Worm (Caenorhabditis elegans) whole organism, L3 larva: ENCODE measurements around the gene ska-3.

Source experiments
- ceh-16 ChIP-seq: sonication (generic microtip); optimal IDR thresholded peaks from 2 replicates; lab custom pipeline; 2017; ENCODE audit warnings: missing biosample characterization, missing genetic modification characterization
- egl-27 ChIP-seq: sonication (generic microtip); optimal IDR thresholded peaks from 4 replicates; lab custom pipeline; 2017; ENCODE audit warnings: missing biosample characterization, missing genetic modification reagents, missing genetic modification characterization
- eor-1 ChIP-seq, 2 experiments: fragments of 150-350 bp; optimal IDR thresholded peaks; 2 replicates each; lab custom pipeline; 2014 to 2018; ENCODE audit warnings: missing biosample characterization in 2 of 2, missing genetic modification characterization in 2 of 2
- tbx-2 ChIP-seq: sonication (generic microtip); optimal IDR thresholded peaks from 2 replicates; lab custom pipeline; 2016; ENCODE audit warnings: mild to moderate bottlenecking, missing genetic modification characterization, missing compliant biosample characterization

DNA sequence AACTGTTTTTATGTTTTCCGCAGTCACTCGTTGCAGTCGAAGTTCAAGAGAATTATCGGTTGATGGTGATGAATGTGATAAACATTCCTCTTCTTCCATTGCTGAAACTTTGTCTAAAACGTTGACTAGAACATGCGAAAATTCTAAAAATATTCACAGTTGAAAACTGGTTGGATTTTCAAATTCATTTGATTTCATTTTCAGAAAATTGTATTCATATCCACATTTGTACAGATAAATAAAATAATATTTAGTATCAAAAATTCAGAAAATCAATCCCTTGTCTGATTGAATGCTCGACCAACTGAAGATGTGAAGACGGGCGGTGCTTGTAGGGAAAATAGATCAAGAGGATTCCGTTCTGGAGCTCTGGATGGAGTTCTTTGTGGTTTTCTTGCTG, 1.0 kb downstream of the ska-3 start, which contains the start of gene F54E7.9:
- TF ChIP-seq ceh-16 (tag; lab: Kevin White, UChicago) = no peak
- no peak for TF ChIP-seq tbx-2 (tag; lab: Kevin White, UChicago)
- TF ChIP-seq egl-27 (tag; lab: Kevin White, UChicago) = no peak
- no peak for TF ChIP-seq eor-1 (tag; optimal IDR thresholded peaks at IDR 0.05; lab: Kevin White, UChicago)
